Worm (Caenorhabditis elegans) whole organism, L3 larva: ENCODE measurements around the gene F33A8.7.

Experiments used
- lin-39 ChIP-seq: fragments of 150-350 bp; optimal IDR thresholded peaks from 2 replicates; lab custom pipeline; 2018; ENCODE audit warnings: missing biosample characterization, missing genetic modification reagents, missing genetic modification characterization
- snpc-4 ChIP-seq: fragments of 150-350 bp; optimal IDR thresholded peaks from 2 replicates; lab custom pipeline; 2014; ENCODE audit warnings: missing biosample characterization, missing genetic modification characterization

DNA sequence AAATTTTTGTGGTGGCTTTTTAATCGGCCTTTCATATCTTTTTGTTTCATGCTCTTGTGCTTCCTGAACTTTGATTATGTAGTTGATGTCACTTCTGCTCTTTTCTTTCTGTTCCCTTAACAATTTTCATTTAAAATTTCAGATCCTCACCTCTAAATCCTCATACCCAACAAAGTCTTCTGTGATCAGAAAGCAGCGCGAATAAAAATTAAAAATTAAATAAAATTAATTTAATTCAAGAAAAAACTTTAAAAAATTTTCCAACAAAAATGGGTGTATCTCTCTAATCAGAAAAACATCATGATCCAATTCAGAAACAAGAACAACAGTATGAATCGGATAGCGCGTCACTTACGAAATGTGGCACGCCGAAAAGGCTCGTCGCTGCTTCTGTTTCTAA lies 50.2 kb downstream of the F33A8.7 start, which contains the start of gene ptp-3:
- TF ChIP-seq snpc-4, result no peak
- TF ChIP-seq lin-39 (tag; lab: Kevin White, UChicago), result no peak
